Worm (Caenorhabditis elegans) whole organism, young adult: ENCODE results near the gene rhr-2.

ENCODE experiments used
- C06A6.2 ChIP-seq: fragments of 200-800 bp; sonication (Bioruptor generic); conservative IDR thresholded peaks from 2 replicates; pipeline ENCODE4 v1.3.6; 2022; ENCODE audit warnings: missing genetic modification characterization, missing compliant biosample characterization
- F37B4.10 ChIP-seq: fragments of 200-800 bp; sonication (Bioruptor generic); IDR thresholded peaks from 2 replicates; pipeline ENCODE4 v1.3.6; 2022; ENCODE audit warnings: missing genetic modification characterization, missing compliant biosample characterization
- F52B5.7 ChIP-seq: sonication (generic microtip); optimal IDR thresholded peaks from 2 replicates; lab custom pipeline; 2016; ENCODE audit warnings: mild to moderate bottlenecking, missing genetic modification characterization, missing compliant biosample characterization
- F55B11.4 ChIP-seq: sonication (generic microtip); optimal IDR thresholded peaks from 2 replicates; lab custom pipeline; 2016; ENCODE audit warnings: missing compliant biosample characterization, missing genetic modification characterization, borderline replicate concordance; ENCODE audit not compliant: insufficient read depth
- K12H6.12 ChIP-seq: fragments of 200-800 bp; sonication (Bioruptor generic); optimal IDR thresholded peaks from 2 replicates; lab custom pipeline; 2018; ENCODE audit warnings: mild to moderate bottlenecking, missing genetic modification characterization, missing compliant biosample characterization
- T26A5.8 ChIP-seq: sonication (generic microtip); optimal IDR thresholded peaks from 2 replicates; lab custom pipeline; 2016; ENCODE audit warnings: missing genetic modification characterization, missing compliant biosample characterization
- Y53F4B.3 ChIP-seq: fragments of 200-800 bp; sonication (Bioruptor generic); IDR thresholded peaks from 2 replicates; pipeline ENCODE4 v1.3.6; 2022; ENCODE audit warnings: missing genetic modification reagents, missing genetic modification characterization, missing compliant biosample characterization
- Y67H2A.10 ChIP-seq: fragments of 200-800 bp; sonication (Bioruptor generic); conservative IDR thresholded peaks from 2 replicates; pipeline ENCODE4 v1.3.6; 2022; ENCODE audit warnings: missing genetic modification reagents, missing genetic modification characterization, missing compliant biosample characterization
- Y95B8A.8 ChIP-seq: fragments of 200-800 bp; sonication (Bioruptor generic); IDR thresholded peaks from 2 replicates; pipeline ENCODE4 v1.3.6; 2022; ENCODE audit warnings: missing genetic modification reagents, missing genetic modification characterization, missing compliant biosample characterization
- ZK185.1 ChIP-seq: sonication (generic microtip); optimal IDR thresholded peaks from 2 replicates; lab custom pipeline; 2016; ENCODE audit warnings: mild to moderate bottlenecking, missing genetic modification characterization, missing compliant biosample characterization; ENCODE audit not compliant: poor library complexity, severe bottlenecking
- atf-7 ChIP-seq: sonication (generic microtip); optimal IDR thresholded peaks from 2 replicates; lab custom pipeline; 2017; ENCODE audit warnings: mild to moderate bottlenecking, missing genetic modification characterization, missing compliant biosample characterization
- bed-2 ChIP-seq: fragments of 200-800 bp; sonication (Bioruptor generic); IDR thresholded peaks from 2 replicates; pipeline ENCODE4 v1.3.6; 2022; ENCODE audit warnings: missing genetic modification reagents, missing genetic modification characterization, missing compliant biosample characterization
- ceh-100 ChIP-seq: fragments of 200-800 bp; sonication (Bioruptor generic); IDR thresholded peaks from 2 replicates; pipeline ENCODE4 v1.3.6; 2022; ENCODE audit warnings: missing genetic modification reagents, missing genetic modification characterization, missing compliant biosample characterization
- ceh-27 ChIP-seq: fragments of 200-800 bp; sonication (Bioruptor generic); optimal IDR thresholded peaks from 2 replicates; lab custom pipeline; 2018; ENCODE audit warnings: mild to moderate bottlenecking, missing genetic modification characterization, moderate library complexity, missing compliant biosample characterization
- ceh-79 ChIP-seq: sonication (generic microtip); optimal IDR thresholded peaks from 2 replicates; lab custom pipeline; 2017; ENCODE audit warnings: mild to moderate bottlenecking, missing genetic modification characterization, missing compliant biosample characterization
- ceh-91 ChIP-seq: fragments of 200-800 bp; sonication (Bioruptor generic); IDR thresholded peaks from 2 replicates; pipeline ENCODE4 v1.3.6; 2022; ENCODE audit warnings: missing genetic modification reagents, missing genetic modification characterization, missing compliant biosample characterization
- die-1 ChIP-seq: sonication (generic microtip); optimal IDR thresholded peaks from 2 replicates; lab custom pipeline; 2016; ENCODE audit warnings: missing genotype, mild to moderate bottlenecking, missing genetic modification characterization, missing compliant biosample characterization
- hsf-1 ChIP-seq: fragments of 200-800 bp; sonication (Bioruptor generic); IDR thresholded peaks from 2 replicates; pipeline ENCODE4 v1.3.6; 2022; ENCODE audit warnings: missing genetic modification reagents, missing genetic modification characterization, missing compliant biosample characterization
- lag-1 ChIP-seq: fragments of 200-800 bp; sonication (Bioruptor generic); IDR thresholded peaks from 2 replicates; pipeline ENCODE4 v1.3.6; 2022; ENCODE audit warnings: missing genetic modification reagents, missing genetic modification characterization, missing compliant biosample characterization
- lin-26 ChIP-seq: fragments of 200-800 bp; sonication (Bioruptor generic); IDR thresholded peaks from 2 replicates; pipeline ENCODE4 v1.3.6; 2022; ENCODE audit warnings: missing genetic modification reagents, missing genetic modification characterization, missing compliant biosample characterization
- lin-35 ChIP-seq, 3 experiments: fragments of 150-350 bp in 2 of 3; sonication (generic microtip) in 1 of 3; optimal IDR thresholded peaks; 2 replicates each; lab custom pipeline; 2014 to 2018; ENCODE audit warnings: missing biosample characterization in 3 of 3, missing genetic modification characterization in 3 of 3, missing genetic modification reagents in 3 of 3
- lir-1 ChIP-seq: fragments of 200-800 bp; sonication (Bioruptor generic); conservative IDR thresholded peaks from 2 replicates; pipeline ENCODE4 v1.3.6; 2022; ENCODE audit warnings: missing genetic modification reagents, missing genetic modification characterization, missing compliant biosample characterization
- lsy-27 ChIP-seq: sonication (generic microtip); optimal IDR thresholded peaks from 2 replicates; lab custom pipeline; 2017; ENCODE audit warnings: missing genetic modification characterization, mild to moderate bottlenecking, missing compliant biosample characterization, antibody characterized with exemption, missing genotype, borderline replicate concordance; ENCODE audit not compliant: insufficient read depth
- mcd-1 ChIP-seq: fragments of 200-800 bp; sonication (Bioruptor generic); IDR thresholded peaks from 2 replicates; pipeline ENCODE4 v1.3.6; 2022; ENCODE audit warnings: missing genetic modification reagents, missing genetic modification characterization, missing compliant biosample characterization
- nfya-1 ChIP-seq: sonication (generic microtip); optimal IDR thresholded peaks from 2 replicates; lab custom pipeline; 2017; ENCODE audit warnings: antibody characterized with exemption, missing compliant biosample characterization, missing genetic modification characterization, borderline replicate concordance; ENCODE audit not compliant: insufficient read depth
- nhr-179 ChIP-seq: sonication (generic microtip); optimal IDR thresholded peaks from 2 replicates; lab custom pipeline; 2016; ENCODE audit warnings: mild to moderate bottlenecking, missing genetic modification characterization, missing compliant biosample characterization
- nhr-80 ChIP-seq: sonication (generic microtip); optimal IDR thresholded peaks from 2 replicates; lab custom pipeline; 2016; ENCODE audit warnings: missing genetic modification characterization, missing compliant biosample characterization
- rec-8 ChIP-seq, 2 experiments: sonication (generic microtip); optimal IDR thresholded peaks; 2 replicates each; lab custom pipeline; 2016; ENCODE audit warnings: mild to moderate bottlenecking in 2 of 2, missing genetic modification characterization in 2 of 2, missing genetic modification reagents in 2 of 2, missing genotype in 2 of 2, missing biosample characterization in 1 of 2, missing compliant biosample characterization in 1 of 2, moderate library complexity in 1 of 2
- repo-1 ChIP-seq: sonication (generic microtip); optimal IDR thresholded peaks from 2 replicates; lab custom pipeline; 2017; ENCODE audit warnings: mild to moderate bottlenecking, missing genetic modification characterization, missing compliant biosample characterization
- snpc-1.1 ChIP-seq: sonication (generic microtip); optimal IDR thresholded peaks from 2 replicates; lab custom pipeline; 2017; ENCODE audit warnings: missing genetic modification characterization, mild to moderate bottlenecking, missing compliant biosample characterization, antibody characterized with exemption, moderate library complexity, missing genotype, missing genetic modification reagents; ENCODE audit not compliant: insufficient read depth
- tbx-9 ChIP-seq: sonication (generic microtip); optimal IDR thresholded peaks from 2 replicates; lab custom pipeline; 2016; ENCODE audit warnings: borderline replicate concordance, missing genetic modification characterization, inconsistent platforms, missing compliant biosample characterization
- tlf-1 ChIP-seq: fragments of 200-800 bp; sonication (Bioruptor generic); optimal IDR thresholded peaks from 2 replicates; lab custom pipeline; 2018; ENCODE audit warnings: mild to moderate bottlenecking, missing genetic modification characterization, missing compliant biosample characterization
- ztf-3 ChIP-seq: fragments of 200-800 bp; sonication (Bioruptor generic); optimal IDR thresholded peaks from 2 replicates; lab custom pipeline; 2018; ENCODE audit warnings: mild to moderate bottlenecking, missing genetic modification characterization, missing compliant biosample characterization

rhr-2 gene

DNA sequence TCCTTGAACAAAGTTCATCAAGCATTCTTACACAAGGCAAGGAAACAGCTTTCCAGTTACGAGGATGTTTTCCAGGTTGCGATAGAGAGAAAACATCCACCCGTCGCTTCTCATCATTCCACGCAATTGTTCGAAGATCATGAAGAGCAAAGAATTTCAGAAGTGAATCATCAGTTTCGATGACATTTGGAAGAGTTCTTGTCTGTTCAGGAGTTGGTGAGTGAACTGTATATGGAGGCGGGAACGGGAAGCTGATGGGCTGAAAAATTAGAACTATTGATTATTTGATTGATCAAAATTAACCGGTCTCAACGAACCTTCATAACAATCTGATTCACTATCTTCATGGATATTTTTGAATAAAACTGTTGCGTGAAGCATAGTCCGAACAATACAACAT is 2.1 kb upstream of the rhr-2 start:
- TF ChIP-seq F52B5.7 (tag; lab: Kevin White, UChicago) (no peak), lag-1 (GFP tag; lab: Robert Waterston, UW) (no peak), repo-1 (tag; lab: Kevin White, UChicago) (no peak), nfya-1 (tag; lab: Kevin White, UChicago) (no peak), ZK185.1 (no peak), nhr-179 (tag; lab: Kevin White, UChicago) (no peak), ceh-100 (GFP tag; lab: Robert Waterston, UW) (no peak)

DNA sequence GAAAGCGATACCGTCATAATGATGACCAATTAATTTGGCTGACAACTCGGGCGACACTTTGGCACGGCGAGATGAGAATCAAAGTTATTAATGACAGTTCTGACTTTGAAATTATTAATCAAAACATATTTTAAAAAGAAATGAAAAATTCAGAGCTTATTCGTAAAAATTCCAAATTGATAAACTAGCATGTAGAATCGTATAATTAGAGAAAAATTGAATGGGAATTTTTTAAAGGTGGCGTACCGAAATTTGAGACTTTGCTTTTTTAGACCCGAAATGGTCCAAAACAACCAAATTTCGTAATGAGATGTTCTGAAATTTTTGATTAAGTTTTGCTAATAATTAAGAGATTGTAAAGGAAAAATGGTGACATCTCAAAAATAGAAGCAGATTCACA is 4.0 kb downstream of the rhr-2 start, which contains the start of gene daf-11:
daf-11 (minus strand) TSS at position 101 of the 400 bp plus-strand sequence.
- TF ChIP-seq rec-8 (tag; optimal IDR thresholded peaks at IDR 0.05; lab: Kevin White, UChicago) (no peak), bed-2 (GFP tag; lab: Robert Waterston, UW) (no peak), ztf-3 (GFP tag; lab: Kevin White, UChicago) (no peak), T26A5.8 (tag; lab: Kevin White, UChicago) (no peak), lir-1 (GFP tag; lab: Robert Waterston, UW) (no peak)
- TF ChIP-seq, all 124 proteins: peak for 0

DNA sequence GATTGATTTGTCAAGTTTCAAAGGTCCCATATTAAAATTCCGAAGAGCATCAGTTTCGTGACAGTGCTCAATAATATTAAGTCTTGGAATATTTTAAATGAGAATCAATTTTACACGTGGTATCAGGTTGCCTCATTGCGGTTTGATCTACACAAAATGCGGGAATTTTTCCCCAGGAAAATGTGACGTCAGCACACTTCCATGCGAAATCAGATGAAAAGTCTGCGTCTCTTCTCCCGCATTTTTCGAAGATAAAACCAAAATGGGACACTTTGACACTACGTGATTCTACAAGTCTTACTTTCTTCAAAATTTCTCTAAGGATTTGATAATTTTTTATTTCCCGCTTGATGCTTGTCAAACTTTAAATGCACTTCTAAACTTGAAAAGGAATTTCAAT is 7.1 kb downstream of the rhr-2 start:
- TF ChIP-seq Y67H2A.10 (GFP tag; lab: Robert Waterston, UW) (no peak), F37B4.10 (no peak), tlf-1 (GFP tag; lab: Kevin White, UChicago) (no peak), ceh-79 (tag; lab: Kevin White, UChicago) (no peak), Y95B8A.8 (GFP tag; lab: Robert Waterston, UW) (no peak), mcd-1 (GFP tag; lab: Robert Waterston, UW) (no peak), lin-35 (GFP tag; optimal IDR thresholded peaks at IDR 0.05; lab: Kevin White, UChicago) (no peak), K12H6.12 (tag; lab: Kevin White, UChicago) (no peak), lin-26 (GFP tag; lab: Robert Waterston, UW) (no peak), C06A6.2 (GFP tag; lab: Robert Waterston, UW) (no peak), atf-7 (tag; lab: Kevin White, UChicago) (no peak)

DNA sequence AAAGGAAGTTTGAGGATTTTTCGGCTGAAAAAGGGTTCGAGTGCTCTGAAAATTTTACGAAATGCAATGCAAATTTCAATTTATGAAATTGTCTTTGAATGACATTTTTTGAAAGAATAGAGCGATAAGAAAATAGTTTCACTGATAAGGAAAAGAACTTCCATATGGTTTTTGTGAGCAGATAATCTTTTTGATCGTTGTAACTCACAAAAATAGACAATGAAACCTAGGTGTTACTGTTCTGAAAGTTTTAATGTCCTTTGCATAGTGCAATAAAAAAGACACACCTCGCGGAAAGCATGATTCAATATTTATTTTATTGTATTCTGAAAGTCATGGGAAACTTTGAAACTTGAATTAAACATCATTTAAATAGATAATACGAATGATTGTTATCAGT is 13.0 kb downstream of the rhr-2 start:
- TF ChIP-seq nhr-80 (tag; lab: Kevin White, UChicago) (peak; percentile 59), lag-1 (GFP tag; lab: Robert Waterston, UW) (no peak)

DNA sequence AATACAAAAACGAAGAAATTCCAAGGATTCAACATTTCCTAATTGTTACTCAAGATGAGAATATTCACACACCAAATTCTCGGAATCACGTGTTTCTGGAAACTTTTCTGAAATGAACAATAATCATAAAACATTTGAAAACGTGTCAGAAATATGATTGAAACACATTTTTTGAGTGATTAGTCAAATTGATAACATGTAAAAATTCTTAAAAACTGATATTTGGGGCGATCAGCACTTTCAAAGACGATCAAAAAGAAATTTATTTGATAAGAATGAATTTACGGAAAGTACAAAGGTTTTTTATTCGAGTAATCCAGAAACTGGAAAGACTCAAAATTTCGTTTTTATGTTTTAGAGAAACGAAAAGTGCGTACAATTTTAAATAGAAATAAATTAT is 14.2 kb downstream of the rhr-2 start, which contains the start of gene tre-3:
tre-3 (minus strand) TSS at position 107 of the 400 bp plus-strand sequence.
- no peak for TF ChIP-seq tbx-9 (tag; lab: Kevin White, UChicago)
- TF ChIP-seq nhr-80 (tag; lab: Kevin White, UChicago): peak; percentile 50
- TF ChIP-seq die-1 (tag; lab: Kevin White, UChicago): no peak
- TF ChIP-seq F55B11.4 (tag; lab: Kevin White, UChicago): no peak
- no peak for TF ChIP-seq hsf-1 (GFP tag; lab: Robert Waterston, UW)
- TF ChIP-seq lsy-27: no peak

DNA sequence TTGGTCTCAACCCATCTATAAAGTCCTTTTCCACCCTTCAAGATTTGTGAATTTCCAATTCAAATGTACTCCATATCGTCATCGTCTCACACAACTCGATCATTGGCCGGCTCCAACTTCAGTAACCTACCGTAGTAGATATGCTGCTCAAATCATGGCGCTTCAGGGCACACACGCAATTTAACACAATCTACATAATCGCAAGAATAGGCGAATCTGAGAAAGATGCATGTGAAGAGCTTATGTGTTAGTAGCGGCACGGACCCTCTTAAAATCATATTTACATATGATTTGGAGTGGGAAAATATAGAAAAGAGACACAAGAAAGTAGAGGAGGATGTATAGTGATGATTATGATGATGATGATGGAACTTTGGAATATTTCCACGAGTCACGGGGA is 18.2 kb downstream of the rhr-2 start:
- TF ChIP-seq Y53F4B.3 (GFP tag; lab: Robert Waterston, UW) (no peak), ceh-91 (GFP tag; lab: Robert Waterston, UW) (no peak), ceh-27 (peak; percentile 12), snpc-1.1 (tag; lab: Kevin White, UChicago) (no peak)
